Fruit fly (Drosophila melanogaster) whole organism, embryonic: Measurements from ENCODE around the gene heph.
A peak's percentile ranks its signal among the peaks of the same experiment; 100 is the strongest.

ENCODE experiments used
- Antp ChIP-seq: fragments of 200-800 bp; sonication (Bioruptor generic); optimal IDR thresholded peaks from 3 replicates; lab custom pipeline; 2016; ENCODE audit warnings: missing biosample characterization, missing genetic modification characterization
- BEAF-32 ChIP-seq: fragments of 200-800 bp; sonication (Bioruptor generic); optimal IDR thresholded peaks from 3 replicates; lab custom pipeline; 2017; ENCODE audit warnings: missing biosample characterization, missing genetic modification characterization, mild to moderate bottlenecking, moderate library complexity, missing genetic modification reagents
- Bteb2 ChIP-seq: fragments of 200-800 bp; sonication (Bioruptor generic); optimal IDR thresholded peaks from 2 replicates; lab custom pipeline; 2016; ENCODE audit warnings: missing biosample characterization, missing genetic modification characterization
- CG11560 ChIP-seq: fragments of 200-800 bp; sonication (Bioruptor generic); IDR thresholded peaks from 3 replicates; pipeline ENCODE4 v1.3.6; 2022; ENCODE audit warnings: missing biosample characterization, missing genetic modification characterization
- CG12391 ChIP-seq: fragments of 200-800 bp; sonication (Bioruptor generic); optimal IDR thresholded peaks from 3 replicates; lab custom pipeline; 2018; ENCODE audit warnings: missing biosample characterization, mild to moderate bottlenecking, missing genetic modification characterization, moderate library complexity
- CG12769 ChIP-seq: fragments of 200-800 bp; sonication (Bioruptor generic); optimal IDR thresholded peaks from 2 replicates; lab custom pipeline; 2019; ENCODE audit warnings: missing biosample characterization, mild to moderate bottlenecking, missing genetic modification characterization, moderate library complexity
- CG13424 ChIP-seq: fragments of 200-800 bp; sonication (Bioruptor generic); optimal IDR thresholded peaks from 2 replicates; lab custom pipeline; 2019; ENCODE audit warnings: missing biosample characterization, mild to moderate bottlenecking, missing genetic modification characterization, moderate library complexity
- CG13775 ChIP-seq: fragments of 200-800 bp; sonication (Bioruptor generic); optimal IDR thresholded peaks from 3 replicates; lab custom pipeline; 2017; ENCODE audit warnings: missing biosample characterization, mild to moderate bottlenecking, missing genetic modification characterization
- CG14667 ChIP-seq: fragments of 200-800 bp; sonication (Bioruptor generic); IDR thresholded peaks from 2 replicates; pipeline ENCODE4 v1.3.6; 2022; ENCODE audit warnings: missing biosample characterization, missing genetic modification characterization
- CG14965 ChIP-seq: fragments of 200-800 bp; sonication (Bioruptor generic); optimal IDR thresholded peaks from 2 replicates; lab custom pipeline; 2016; ENCODE audit warnings: missing biosample characterization, missing genetic modification characterization, borderline replicate concordance
- CG15696 ChIP-seq: fragments of 200-800 bp; sonication (Bioruptor generic); optimal IDR thresholded peaks from 2 replicates; lab custom pipeline; 2019; ENCODE audit warnings: missing biosample characterization, mild to moderate bottlenecking, missing genetic modification characterization, moderate library complexity
- CG1602 ChIP-seq: fragments of 200-800 bp; sonication (Bioruptor generic); optimal IDR thresholded peaks from 3 replicates; lab custom pipeline; 2016; ENCODE audit warnings: missing biosample characterization, missing genetic modification characterization
- CG1647 ChIP-seq: fragments of 200-800 bp; sonication (Bioruptor generic); optimal IDR thresholded peaks from 3 replicates; lab custom pipeline; 2016; ENCODE audit warnings: missing biosample characterization, missing genetic modification characterization
- CG16815 ChIP-seq: fragments of 200-800 bp; sonication (Bioruptor generic); optimal IDR thresholded peaks from 3 replicates; lab custom pipeline; 2017; ENCODE audit warnings: missing biosample characterization, mild to moderate bottlenecking, missing genetic modification characterization
- CG17186 ChIP-seq: fragments of 200-800 bp; sonication (Bioruptor generic); optimal IDR thresholded peaks from 3 replicates; lab custom pipeline; 2017; ENCODE audit warnings: missing biosample characterization, missing genetic modification reagents, missing genetic modification characterization
- CG17361 ChIP-seq: fragments of 200-800 bp; sonication (Bioruptor generic); IDR thresholded peaks from 3 replicates; pipeline ENCODE4 v1.3.6; 2022; ENCODE audit warnings: missing biosample characterization, missing genetic modification characterization
- CG17568 ChIP-seq: fragments of 200-800 bp; sonication (Bioruptor generic); optimal IDR thresholded peaks from 2 replicates; lab custom pipeline; 2018; ENCODE audit warnings: missing biosample characterization, mild to moderate bottlenecking, missing genetic modification characterization, moderate library complexity
- CG18476 ChIP-seq: fragments of 200-800 bp; sonication (Bioruptor generic); optimal IDR thresholded peaks from 2 replicates; lab custom pipeline; 2016; ENCODE audit warnings: missing biosample characterization, mild to moderate bottlenecking, missing genetic modification characterization
- CG4282 ChIP-seq: fragments of 200-800 bp; sonication (Bioruptor generic); optimal IDR thresholded peaks from 2 replicates; lab custom pipeline; 2016; ENCODE audit warnings: missing biosample characterization, missing genetic modification characterization
- CG6272 ChIP-seq: fragments of 200-800 bp; sonication (Bioruptor generic); IDR thresholded peaks from 2 replicates; pipeline ENCODE4 v1.3.6; 2022; ENCODE audit warnings: missing biosample characterization, missing genetic modification characterization
- CG7271 ChIP-seq: fragments of 200-800 bp; sonication (Bioruptor generic); optimal IDR thresholded peaks from 2 replicates; lab custom pipeline; 2018; ENCODE audit warnings: missing biosample characterization, mild to moderate bottlenecking, missing genetic modification characterization, moderate library complexity
- CG7745 ChIP-seq: fragments of 200-800 bp; sonication (Bioruptor generic); optimal IDR thresholded peaks from 2 replicates; lab custom pipeline; 2018; ENCODE audit warnings: missing biosample characterization, mild to moderate bottlenecking, missing genetic modification characterization, moderate library complexity
- CG9609 ChIP-seq: fragments of 200-800 bp; sonication (Bioruptor generic); optimal IDR thresholded peaks from 3 replicates; lab custom pipeline; 2016; ENCODE audit warnings: missing biosample characterization, missing genetic modification characterization
- Dbx ChIP-seq: fragments of 200-800 bp; sonication (Bioruptor generic); IDR thresholded peaks from 3 replicates; pipeline ENCODE4 v1.3.6; 2022; ENCODE audit warnings: missing biosample characterization, missing genetic modification characterization
- ERR ChIP-seq: fragments of 200-800 bp; sonication (Bioruptor generic); optimal IDR thresholded peaks from 2 replicates; lab custom pipeline; 2016; ENCODE audit warnings: missing biosample characterization, missing genetic modification characterization
- Gsc ChIP-seq: fragments of 200-800 bp; sonication (Bioruptor generic); IDR thresholded peaks from 2 replicates; pipeline ENCODE4 v1.3.6; 2022; ENCODE audit warnings: missing biosample characterization, missing genetic modification characterization
- Hr39 ChIP-seq: fragments of >200 bp; optimal IDR thresholded peaks from 2 replicates; lab custom pipeline; 2017
- Hr78 ChIP-seq, 2 experiments: fragments of 200-800 bp in 1 of 2; fragments of >200 bp in 1 of 2; sonication (Bioruptor generic) in 1 of 2; optimal IDR thresholded peaks; 2 replicates each; lab custom pipeline; 2017 to 2019; ENCODE audit warnings: missing biosample characterization in 2 of 2, missing genetic modification characterization in 2 of 2, mild to moderate bottlenecking in 1 of 2, moderate library complexity in 1 of 2
- Mad ChIP-seq: fragments of 200-800 bp; sonication (Bioruptor generic); optimal IDR thresholded peaks from 2 replicates; lab custom pipeline; 2016; ENCODE audit warnings: missing biosample characterization, missing genetic modification characterization
- Poxn ChIP-seq: fragments of 200-800 bp; sonication (Bioruptor generic); IDR thresholded peaks from 2 replicates; pipeline ENCODE4 v1.3.6; 2022; ENCODE audit warnings: missing biosample characterization, missing genetic modification characterization
- Tbp ChIP-seq: fragments of >200 bp; optimal IDR thresholded peaks from 2 replicates; lab custom pipeline; 2018; ENCODE audit warnings: missing biosample characterization, missing genetic modification characterization
- amos ChIP-seq: fragments of 200-800 bp; sonication (Bioruptor generic); IDR thresholded peaks from 2 replicates; pipeline ENCODE4 v1.3.6; 2022; ENCODE audit warnings: missing biosample characterization, missing genetic modification characterization; ENCODE audit not compliant: partially characterized antibody
- ato ChIP-seq: fragments of 200-800 bp; sonication (Bioruptor generic); IDR thresholded peaks from 2 replicates; pipeline ENCODE4 v1.3.6; 2022; ENCODE audit warnings: missing biosample characterization, missing genetic modification characterization; ENCODE audit not compliant: partially characterized antibody
- crp ChIP-seq, 2 experiments: fragments of 200-800 bp; sonication (Bioruptor generic); optimal IDR thresholded peaks; 2 replicates in 1 of 2; 3 replicates in 1 of 2; lab custom pipeline; 2017; ENCODE audit warnings: missing biosample characterization in 2 of 2, missing genetic modification characterization in 2 of 2, mild to moderate bottlenecking in 1 of 2, moderate library complexity in 1 of 2
- dan ChIP-seq: fragments of 200-800 bp; sonication (Bioruptor generic); IDR thresholded peaks from 2 replicates; pipeline ENCODE4 v1.3.6; 2022; ENCODE audit warnings: missing biosample characterization, missing genetic modification characterization
- ewg ChIP-seq: fragments of 200-800 bp; sonication (Bioruptor generic); optimal IDR thresholded peaks from 3 replicates; lab custom pipeline; 2017; ENCODE audit warnings: mild to moderate bottlenecking, missing biosample characterization, missing genetic modification reagents, missing genetic modification characterization
- fd64A ChIP-seq: fragments of 200-800 bp; sonication (Bioruptor generic); optimal IDR thresholded peaks from 3 replicates; lab custom pipeline; 2018; ENCODE audit warnings: missing biosample characterization, mild to moderate bottlenecking, missing genetic modification characterization
- ftz-f1 ChIP-seq: fragments of 200-800 bp; sonication (Bioruptor generic); optimal IDR thresholded peaks from 2 replicates; lab custom pipeline; 2016; ENCODE audit warnings: missing biosample characterization, missing genetic modification characterization
- grn ChIP-seq: fragments of 200-800 bp; sonication (Bioruptor generic); optimal IDR thresholded peaks from 3 replicates; lab custom pipeline; 2017; ENCODE audit warnings: missing biosample characterization, missing genetic modification characterization
- gro ChIP-seq: fragments of 200-800 bp; sonication (Bioruptor generic); optimal IDR thresholded peaks from 2 replicates; lab custom pipeline; 2016; ENCODE audit warnings: missing biosample characterization, missing genetic modification characterization
- her ChIP-seq: fragments of 200-800 bp; sonication (Bioruptor generic); optimal IDR thresholded peaks from 2 replicates; lab custom pipeline; 2016; ENCODE audit warnings: missing biosample characterization, missing genetic modification characterization
- jing ChIP-seq: fragments of 200-800 bp; sonication (Bioruptor generic); optimal IDR thresholded peaks from 2 replicates; lab custom pipeline; 2018; ENCODE audit warnings: missing biosample characterization, mild to moderate bottlenecking, missing genetic modification characterization
- lov ChIP-seq, 2 experiments: fragments of 200-800 bp in 1 of 2; fragments of >200 bp in 1 of 2; sonication (Bioruptor generic) in 1 of 2; IDR thresholded peaks in 1 of 2; optimal IDR thresholded peaks in 1 of 2; 2 replicates in 1 of 2; 3 replicates in 1 of 2; pipeline versions ENCODE4 v1.3.6 to Lab custom; 2017 to 2022; ENCODE audit warnings: missing biosample characterization in 1 of 2, missing genetic modification characterization in 1 of 2
- pros ChIP-seq: fragments of 200-800 bp; sonication (Bioruptor generic); optimal IDR thresholded peaks from 3 replicates; lab custom pipeline; 2019; ENCODE audit warnings: missing biosample characterization, mild to moderate bottlenecking, missing genetic modification characterization, moderate library complexity
- sqz ChIP-seq: fragments of 200-800 bp; sonication (Bioruptor generic); optimal IDR thresholded peaks from 3 replicates; lab custom pipeline; 2018; ENCODE audit warnings: missing biosample characterization, mild to moderate bottlenecking, missing genetic modification characterization
- stc ChIP-seq: fragments of 200-800 bp; sonication (Bioruptor generic); IDR thresholded peaks from 2 replicates; pipeline ENCODE4 v1.3.6; 2022; ENCODE audit warnings: missing biosample characterization, missing genetic modification characterization
- trh ChIP-seq: fragments of 200-800 bp; sonication (Bioruptor generic); optimal IDR thresholded peaks from 2 replicates; lab custom pipeline; 2016; ENCODE audit warnings: missing biosample characterization, missing genetic modification characterization
- twi ChIP-seq: fragments of 200-800 bp; optimal IDR thresholded peaks from 2 replicates; lab custom pipeline; 2019; ENCODE audit warnings: missing biosample characterization, mild to moderate bottlenecking, missing genetic modification characterization, moderate library complexity
- unc-4 ChIP-seq: fragments of 200-800 bp; sonication (Bioruptor generic); IDR thresholded peaks from 2 replicates; pipeline ENCODE4 v1.3.6; 2022; ENCODE audit warnings: missing biosample characterization, missing genetic modification characterization; ENCODE audit not compliant: partially characterized antibody
- zen ChIP-seq: fragments of 200-800 bp; sonication (Bioruptor generic); optimal IDR thresholded peaks from 3 replicates; lab custom pipeline; 2018; ENCODE audit warnings: missing biosample characterization, mild to moderate bottlenecking, missing genetic modification characterization, moderate library complexity

The heph gene

DNA sequence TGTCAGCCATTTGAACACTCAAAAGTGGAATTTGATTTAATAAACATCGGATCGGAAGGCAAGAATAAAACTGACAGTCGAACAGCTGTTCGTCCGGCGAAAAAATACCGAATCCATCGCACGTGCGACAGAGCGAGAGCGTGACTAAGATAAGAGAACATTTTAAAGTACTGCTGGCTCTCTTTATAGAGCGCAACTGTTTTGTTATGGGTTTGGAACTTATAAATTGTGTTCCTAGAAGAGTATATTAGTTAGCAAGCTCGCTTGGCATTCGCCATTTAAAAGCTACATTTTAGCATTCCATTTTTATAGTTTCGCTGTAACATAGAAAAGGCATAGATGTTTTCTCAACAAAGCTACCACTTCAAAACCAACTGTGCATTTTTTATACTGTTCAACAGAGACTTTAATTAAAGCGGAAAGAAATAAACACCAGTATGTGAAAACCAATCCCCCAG lies 205.2 kb downstream of the heph start, which contains the start of gene Rift (continued):
- no peak for TF ChIP-seq CG7271 (tag; lab: Kevin White, UChicago)
- TF ChIP-seq CG18476 (GFP tag; lab: Kevin White, UChicago): no peak
- peak; percentile 55 for TF ChIP-seq CG12391 (tag; lab: Kevin White, UChicago)
- TF ChIP-seq CG17568 (GFP tag; lab: Kevin White, UChicago): peak; percentile 33
- no peak for TF ChIP-seq CG6272 (GFP tag; lab: Robert Waterston, UW)
- TF ChIP-seq BEAF-32: no peak
- TF ChIP-seq CG12769 (tag; lab: Kevin White, UChicago): peak; percentile 61
- no peak for TF ChIP-seq Poxn (GFP tag; lab: Robert Waterston, UW)
- no peak for TF ChIP-seq CG7745 (tag; lab: Kevin White, UChicago)
- no peak for TF ChIP-seq pros (GFP tag; lab: Kevin White, UChicago)
- no peak for TF ChIP-seq CG1602 (GFP tag; lab: Kevin White, UChicago)
- peak; percentile 51 for TF ChIP-seq CG13424
- TF ChIP-seq Tbp (GFP tag; lab: Kevin White, UChicago): no peak
- no peak for TF ChIP-seq CG1647
- TF ChIP-seq grn: no peak
- TF ChIP-seq CG17186 (GFP tag; lab: Kevin White, UChicago): no peak
- no peak for TF ChIP-seq her (GFP tag; lab: Kevin White, UChicago)
- TF ChIP-seq Bteb2 (GFP tag; lab: Kevin White, UChicago): no peak
- no peak for TF ChIP-seq Mad
- peak; percentile 31 for TF ChIP-seq Antp (GFP tag; lab: Kevin White, UChicago)
- TF ChIP-seq Hr39 (lab: Kevin White, UChicago): no peak
- TF ChIP-seq CG13775 (GFP tag; lab: Kevin White, UChicago): no peak
- TF ChIP-seq fd64A (GFP tag; lab: Kevin White, UChicago): peak; percentile 14
- no peak for TF ChIP-seq ato (GFP tag; lab: Robert Waterston, UW)
- no peak for TF ChIP-seq sqz (GFP tag; lab: Kevin White, UChicago)
- no peak; the same call in 1 of the 2 replicates for TF ChIP-seq CG14667 (GFP tag; lab: Robert Waterston, UW)
- TF ChIP-seq CG11560 (tag; lab: Robert Waterston, UW): no peak
- TF ChIP-seq CG14965 (GFP tag; lab: Kevin White, UChicago): no peak
- no peak for TF ChIP-seq trh
- peak; percentile 31 for TF ChIP-seq CG9609 (GFP tag; lab: Kevin White, UChicago)
- 0 out of 2 replicates have a peak, but pooled peaks have one; percentile 40 for TF ChIP-seq stc (GFP tag; lab: Robert Waterston, UW)
- TF ChIP-seq zen (tag; lab: Kevin White, UChicago): no peak
- TF ChIP-seq amos (GFP tag; lab: Robert Waterston, UW): no peak
- TF ChIP-seq gro (GFP tag; lab: Kevin White, UChicago): no peak
- TF ChIP-seq Dbx (GFP tag; lab: Robert Waterston, UW): no peak
- peak in 1 of 2 experiments; percentile 84 for TF ChIP-seq crp (GFP tag; optimal IDR thresholded peaks at IDR 0.05; lab: Kevin White, UChicago)
- TF ChIP-seq Hr78 (GFP tag; optimal IDR thresholded peaks at IDR 0.05; lab: Kevin White, UChicago): no peak
- TF ChIP-seq ewg (GFP tag; lab: Kevin White, UChicago): peak; percentile 13
- peak; percentile 49; the same call in 1 of the 2 replicates for TF ChIP-seq unc-4 (GFP tag; lab: Robert Waterston, UW)
- TF ChIP-seq twi (tag; lab: Kevin White, UChicago): no peak
- TF ChIP-seq CG17361 (GFP tag; lab: Robert Waterston, UW): no peak
- TF ChIP-seq jing (GFP tag; lab: Kevin White, UChicago): no peak
- no peak for TF ChIP-seq Gsc (GFP tag; lab: Robert Waterston, UW)
- no peak for TF ChIP-seq CG15696 (tag; lab: Kevin White, UChicago)
- no peak for TF ChIP-seq lov (optimal IDR thresholded peaks at IDR 0.05; lab: Kevin White, UChicago)
- no peak for TF ChIP-seq lov (GFP tag; IDR thresholded peaks at IDR 0.05; lab: Robert Waterston, UW)
- no peak for TF ChIP-seq dan (GFP tag; lab: Robert Waterston, UW)
- TF ChIP-seq CG16815 (GFP tag; lab: Kevin White, UChicago): no peak
- TF ChIP-seq ERR: no peak
- TF ChIP-seq CG4282: no peak
- no peak for TF ChIP-seq ftz-f1
